Worm (Caenorhabditis elegans): ENCODE data around the gene B0280.11.

B0280.11 gene

ce11 chrIII:7165816-7166229 lies 27.7 kb upstream of the B0280.11 start:
- TF ChIP-seq snpc-4 (tag; optimal IDR thresholded peaks at IDR 0.05) (no peak), ces-1 (GFP tag; optimal IDR thresholded peaks at IDR 0.05) (peak; percentile 10), lin-13 (tag; optimal IDR thresholded peaks at IDR 0.05) (no peak)

ce11 chrIII:7165276-7165675 lies 27.2 kb upstream of the B0280.11 start:
- no peak for TF ChIP-seq mab-5 (tag; optimal IDR thresholded peaks at IDR 0.05)
- TF ChIP-seq lsy-2 (tag; optimal IDR thresholded peaks at IDR 0.05): no peak
- no peak for TF ChIP-seq cnd-1 (tag; optimal IDR thresholded peaks at IDR 0.05)

ce11 chrIII:7162065-7162762 lies 24.1 kb upstream of the B0280.11 start, which contains the start of the genes syf-2 and K04G7.1:
syf-2 (minus strand) TSS chrIII:7162115.
K04G7.1 (plus strand) TSS chrIII:7162712.
- TF ChIP-seq sptf-1 (tag; optimal IDR thresholded peaks at IDR 0.05) (peak; percentile 78), tbx-8 (GFP tag; optimal IDR thresholded peaks at IDR 0.05) (no peak), ceh-39 (tag; optimal IDR thresholded peaks at IDR 0.05) (peak; percentile 87), snpc-4 (tag; optimal IDR thresholded peaks at IDR 0.05) (no peak), cnd-1 (tag; optimal IDR thresholded peaks at IDR 0.05) (no peak), mls-2 (tag; optimal IDR thresholded peaks at IDR 0.05) (peak; percentile 9), lin-32 (GFP tag; optimal IDR thresholded peaks at IDR 0.05) (no peak), hlh-1 (tag; optimal IDR thresholded peaks at IDR 0.05) (peak; percentile 69), pha-4 (tag; optimal IDR thresholded peaks at IDR 0.05) (peak; percentile 85), zip-8 (tag; optimal IDR thresholded peaks at IDR 0.05) (no peak), ham-2 (GFP tag; optimal IDR thresholded peaks at IDR 0.05) (no peak), ces-1 (GFP tag; optimal IDR thresholded peaks at IDR 0.05) (peak; percentile 80), unc-62 (GFP tag; optimal IDR thresholded peaks at IDR 0.05) (peak; percentile 70), bed-3 (GFP tag; optimal IDR thresholded peaks at IDR 0.05) (no peak), ztf-11 (tag; optimal IDR thresholded peaks at IDR 0.05) (no peak), blmp-1 (tag; optimal IDR thresholded peaks at IDR 0.05) (no peak), nhr-12 (tag; optimal IDR thresholded peaks at IDR 0.05) (no peak), mab-5 (tag; optimal IDR thresholded peaks at IDR 0.05) (no peak), nhr-2 (tag; optimal IDR thresholded peaks at IDR 0.05) (peak; percentile 42), flh-1 (GFP tag; optimal IDR thresholded peaks at IDR 0.05) (no peak), ceh-83 (GFP tag; optimal IDR thresholded peaks at IDR 0.05) (no peak), unc-120 (tag; optimal IDR thresholded peaks at IDR 0.05; ENCODE audit: poor library complexity, severe bottlenecking) (peak; percentile 53), nhr-28 (tag; optimal IDR thresholded peaks at IDR 0.05) (no peak), elt-3 (tag; optimal IDR thresholded peaks at IDR 0.05) (no peak), drap-1 (GFP tag; optimal IDR thresholded peaks at IDR 0.05) (peak; percentile 42), lin-13 (tag; optimal IDR thresholded peaks at IDR 0.05) (peak; percentile 96), sem-2 (GFP tag; optimal IDR thresholded peaks at IDR 0.05) (no peak), nhr-76 (tag; optimal IDR thresholded peaks at IDR 0.05) (no peak), ceh-43 (GFP tag; optimal IDR thresholded peaks at IDR 0.05) (peak; percentile 3), elt-1 (tag; optimal IDR thresholded peaks at IDR 0.05; ENCODE audit: borderline replicate concordance, insufficient read depth) (no peak), mep-1 (tag; optimal IDR thresholded peaks at IDR 0.05) (peak; percentile 98), lsy-2 (tag; optimal IDR thresholded peaks at IDR 0.05) (peak; percentile 89), nhr-237 (tag; optimal IDR thresholded peaks at IDR 0.05) (peak; percentile 88), unc-39 (tag; optimal IDR thresholded peaks at IDR 0.05) (no peak), M03D4.4 (tag; optimal IDR thresholded peaks at IDR 0.05) (no peak)

ce11 chrIII:7161055-7161454 lies 23.0 kb upstream of the B0280.11 start, which contains the start of gene rnp-7:
rnp-7 (minus strand) TSS chrIII:7161155.
- TF ChIP-seq ztf-11 (tag; optimal IDR thresholded peaks at IDR 0.05): no peak
- TF ChIP-seq tbx-8 (GFP tag; optimal IDR thresholded peaks at IDR 0.05): no peak
- TF ChIP-seq unc-39 (tag; optimal IDR thresholded peaks at IDR 0.05): no peak
- no peak for TF ChIP-seq ceh-83 (GFP tag; optimal IDR thresholded peaks at IDR 0.05)
- no peak for TF ChIP-seq mab-5 (tag; optimal IDR thresholded peaks at IDR 0.05)
- no peak for TF ChIP-seq nhr-237 (tag; optimal IDR thresholded peaks at IDR 0.05)
- TF ChIP-seq mls-2 (tag; optimal IDR thresholded peaks at IDR 0.05): no peak
- no peak for TF ChIP-seq elt-3 (tag; optimal IDR thresholded peaks at IDR 0.05)
